Fruit fly (Drosophila melanogaster) whole organism, prepupa: Measurements from ENCODE around the gene CG10839.

Experiments used
- CG11294 ChIP-seq: fragments of 200-800 bp; sonication (Bioruptor generic); IDR thresholded peaks from 2 replicates; pipeline ENCODE4 v1.3.6; 2022; ENCODE audit warnings: missing biosample characterization, missing genetic modification characterization
- CG11902 ChIP-seq: fragments of 200-800 bp; sonication (Bioruptor generic); optimal IDR thresholded peaks from 3 replicates; lab custom pipeline; 2016; ENCODE audit warnings: missing biosample characterization, missing genetic modification characterization
- CG6276 ChIP-seq: fragments of 200-800 bp; sonication (Bioruptor generic); optimal IDR thresholded peaks from 2 replicates; lab custom pipeline; 2017; ENCODE audit warnings: missing biosample characterization, mild to moderate bottlenecking, missing genetic modification characterization
- Hr39 ChIP-seq: fragments of 200-800 bp; sonication (Bioruptor generic); optimal IDR thresholded peaks from 2 replicates; lab custom pipeline; 2016; ENCODE audit warnings: missing biosample characterization, missing genetic modification characterization
- acj6 ChIP-seq: fragments of 200-800 bp; sonication (Bioruptor generic); optimal IDR thresholded peaks from 3 replicates; lab custom pipeline; 2016; ENCODE audit warnings: missing biosample characterization, missing genetic modification characterization
- esn ChIP-seq: fragments of 200-800 bp; sonication (Bioruptor generic); optimal IDR thresholded peaks from 2 replicates; lab custom pipeline; 2016; ENCODE audit warnings: missing biosample characterization, mild to moderate bottlenecking, missing genetic modification characterization, moderate library complexity
- net ChIP-seq: fragments of 200-800 bp; sonication (Bioruptor generic); optimal IDR thresholded peaks from 3 replicates; lab custom pipeline; 2016; ENCODE audit warnings: missing biosample characterization, missing genetic modification characterization

DNA sequence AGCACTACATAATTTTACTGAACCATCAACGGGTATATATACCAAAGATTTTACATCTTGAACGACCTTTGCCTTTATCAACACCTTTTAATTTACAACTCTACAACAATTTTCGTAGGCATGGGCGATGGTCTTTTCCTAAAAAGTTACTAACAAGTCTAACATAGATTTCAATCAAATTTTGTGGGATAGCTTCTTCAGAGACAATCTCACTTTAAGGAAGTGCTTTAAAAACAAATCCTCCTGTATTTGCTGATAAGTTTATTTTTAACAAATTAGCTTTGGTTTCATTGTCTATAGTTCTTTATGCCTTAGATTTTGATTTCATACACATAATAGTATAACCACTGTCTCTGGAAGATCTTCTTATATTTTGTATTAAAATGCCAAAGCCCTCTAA, 21.7 kb upstream of the CG10839 start, which contains the start of gene CG18063:
- TF ChIP-seq CG11294 (GFP tag; lab: Robert Waterston, UW) = no peak
- no peak for TF ChIP-seq esn
- TF ChIP-seq CG6276 (GFP tag; lab: Kevin White, UChicago) = no peak
- TF ChIP-seq CG11902 (GFP tag; lab: Kevin White, UChicago) = no peak
- TF ChIP-seq net (GFP tag; lab: Kevin White, UChicago) = no peak
- TF ChIP-seq Hr39 (GFP tag; lab: Kevin White, UChicago) = no peak
- TF ChIP-seq acj6 (GFP tag; lab: Kevin White, UChicago) = no peak
